Worm (Caenorhabditis elegans) whole organism, mixed stage, embryonic: Measurements from ENCODE around the gene hpo-28.

Source experiments
- flh-1 ChIP-seq: fragments of 200-800 bp; sonication (Bioruptor generic); optimal IDR thresholded peaks from 2 replicates; lab custom pipeline; 2018; ENCODE audit warnings: mild to moderate bottlenecking, missing genetic modification characterization, moderate library complexity, missing compliant biosample characterization
- lin-13 ChIP-seq: fragments of 150-350 bp; optimal IDR thresholded peaks from 2 replicates; lab custom pipeline; 2014; ENCODE audit warnings: missing biosample characterization, missing genetic modification characterization
- lin-32 ChIP-seq: fragments of 200-800 bp; sonication (Bioruptor generic); optimal IDR thresholded peaks from 2 replicates; lab custom pipeline; 2018; ENCODE audit warnings: mild to moderate bottlenecking, missing genetic modification characterization, missing compliant biosample characterization
- sptf-1 ChIP-seq: sonication (generic microtip); optimal IDR thresholded peaks from 2 replicates; lab custom pipeline; 2017; ENCODE audit warnings: mild to moderate bottlenecking, missing genetic modification characterization, moderate library complexity, missing compliant biosample characterization
- unc-62 ChIP-seq: fragments of 150-350 bp; optimal IDR thresholded peaks from 2 replicates; lab custom pipeline; 2014; ENCODE audit warnings: missing biosample characterization, missing genetic modification reagents, missing genetic modification characterization

ce11 chrIII:5678935-5679334 is 30.2 kb downstream of the hpo-28 start, which contains the start of the genes ska-3 and rps-12:
- TF ChIP-seq sptf-1 (tag; lab: Kevin White, UChicago) (peak; percentile 88), flh-1 (no peak), lin-13 (tag; lab: Kevin White, UChicago) (peak; percentile 99), lin-32 (no peak), unc-62 (GFP tag; lab: Kevin White, UChicago) (peak; percentile 85)
